Worm (Caenorhabditis elegans): Measurements from ENCODE around the gene rpn-5.

- no peak for TF ChIP-seq him-1 (tag; optimal IDR thresholded peaks at IDR 0.05)
- TF ChIP-seq dao-5 (tag; optimal IDR thresholded peaks at IDR 0.05), result no peak
- TF ChIP-seq W03F9.2 (tag; optimal IDR thresholded peaks at IDR 0.05), result no peak
These were observed 11.9 kb upstream of the rpn-5 start, which contains the start of gene tag-151 for ce11 chrII:4710120-4710519.
